Worm (Caenorhabditis elegans) whole organism, L4/young adult: ENCODE data around the gene puf-7.

Experiments
- W03F9.2 ChIP-seq: fragments of 150-350 bp; optimal IDR thresholded peaks from 2 replicates; lab custom pipeline; 2014; ENCODE audit warnings: missing biosample characterization, missing genetic modification characterization
- dao-5 ChIP-seq: sonication (generic microtip); optimal IDR thresholded peaks from 2 replicates; lab custom pipeline; 2016; ENCODE audit warnings: missing genotype, missing genetic modification characterization, moderate library complexity, missing compliant biosample characterization
- him-1 ChIP-seq: sonication (generic microtip); optimal IDR thresholded peaks from 2 replicates; lab custom pipeline; 2016; ENCODE audit warnings: missing genotype, missing genetic modification reagents, missing genetic modification characterization, missing compliant biosample characterization

ce11 chrIV:5492196-5492595 lies 5.7 kb downstream of the puf-7 start:
- TF ChIP-seq dao-5 (tag; lab: Kevin White, UChicago) (no peak), W03F9.2 (no peak), him-1 (no peak)
